Fruit fly (Drosophila melanogaster): ENCODE measurements around the gene LeuRS.

Gene LeuRS

DNA sequence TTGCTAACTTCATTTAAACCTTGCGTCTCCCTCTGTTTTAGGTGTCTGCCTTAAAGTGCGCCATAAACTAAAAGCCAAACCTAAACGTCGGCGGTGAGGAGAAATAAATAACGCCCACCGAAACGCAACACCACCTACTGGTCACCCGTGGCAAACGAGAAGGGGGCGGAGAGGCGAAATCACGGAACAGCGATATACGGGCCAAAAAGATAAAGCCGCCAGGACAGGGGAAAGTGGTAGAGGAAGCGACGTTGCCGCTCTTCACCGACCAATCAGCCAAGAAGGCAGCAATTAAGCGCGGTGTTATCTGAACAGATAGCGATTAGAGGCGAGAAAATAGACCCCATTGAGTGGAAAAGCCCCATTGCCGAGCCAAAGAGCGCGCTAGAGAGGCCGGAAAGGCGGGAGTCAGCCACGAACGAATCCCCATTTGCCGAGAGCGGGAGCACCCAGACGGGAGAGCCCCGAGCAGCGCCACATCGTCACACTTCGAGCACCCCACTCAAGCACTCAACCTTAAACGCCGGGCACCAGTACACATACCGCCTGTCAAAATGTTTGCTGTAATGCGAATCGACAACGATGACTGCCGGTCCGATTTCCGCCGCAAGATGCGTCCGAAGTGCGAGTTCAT, 30.7 kb upstream of the LeuRS start (continued):
- TF ChIP-seq exex (tag; optimal IDR thresholded peaks at IDR 0.05), result peak; percentile 49
- TF ChIP-seq CG18599 (GFP tag; optimal IDR thresholded peaks at IDR 0.05), result no peak
- TF ChIP-seq CG3281 (GFP tag; optimal IDR thresholded peaks at IDR 0.05), result no peak
- TF ChIP-seq Deaf1 (tag; optimal IDR thresholded peaks at IDR 0.05), result peak; percentile 45
- peak; percentile 58 for TF ChIP-seq sna (GFP tag; IDR thresholded peaks at IDR 0.05; ENCODE audit: partially characterized antibody)
- TF ChIP-seq Dbx (GFP tag; IDR thresholded peaks at IDR 0.05), result peak; percentile 41; the same call in 1 of the 3 replicates
- TF ChIP-seq CG10321 (GFP tag; IDR thresholded peaks at IDR 0.05), result peak; percentile 50
- peak; percentile 22; the same call in 1 of the 2 replicates for TF ChIP-seq CG9932 (GFP tag; IDR thresholded peaks at IDR 0.05)
- peak; percentile 100 for TF ChIP-seq CG3407 (GFP tag; optimal IDR thresholded peaks at IDR 0.05)
- peak; percentile 49; the same call in 1 of the 3 replicates for TF ChIP-seq HLH4C (GFP tag; IDR thresholded peaks at IDR 0.05; ENCODE audit: partially characterized antibody)
- TF ChIP-seq Nf-YB (GFP tag; optimal IDR thresholded peaks at IDR 0.05), result peak; percentile 95
- TF ChIP-seq Stat92E (GFP tag; optimal IDR thresholded peaks at IDR 0.05), result no peak
- peak; percentile 92 for TF ChIP-seq Nf-YC (tag; optimal IDR thresholded peaks at IDR 0.05)
- peak; percentile 60; the same call in 1 of the 3 replicates for TF ChIP-seq Doc3 (GFP tag; IDR thresholded peaks at IDR 0.05; ENCODE audit: partially characterized antibody)
- peak; percentile 87 for TF ChIP-seq crol (GFP tag; IDR thresholded peaks at IDR 0.05)
- no peak for TF ChIP-seq ken (GFP tag; IDR thresholded peaks at IDR 0.05)
- TF ChIP-seq zen2 (GFP tag; IDR thresholded peaks at IDR 0.05; ENCODE audit: partially characterized antibody), result peak; percentile 86
- TF ChIP-seq grn (GFP tag; optimal IDR thresholded peaks at IDR 0.05), result no peak
- peak; percentile 63; the same call in 1 of the 2 replicates for TF ChIP-seq Nf-YA (GFP tag; IDR thresholded peaks at IDR 0.05)
- 0 out of 2 replicates have a peak, but pooled peaks have one; percentile 28 for TF ChIP-seq sens-2 (GFP tag; IDR thresholded peaks at IDR 0.05)

DNA sequence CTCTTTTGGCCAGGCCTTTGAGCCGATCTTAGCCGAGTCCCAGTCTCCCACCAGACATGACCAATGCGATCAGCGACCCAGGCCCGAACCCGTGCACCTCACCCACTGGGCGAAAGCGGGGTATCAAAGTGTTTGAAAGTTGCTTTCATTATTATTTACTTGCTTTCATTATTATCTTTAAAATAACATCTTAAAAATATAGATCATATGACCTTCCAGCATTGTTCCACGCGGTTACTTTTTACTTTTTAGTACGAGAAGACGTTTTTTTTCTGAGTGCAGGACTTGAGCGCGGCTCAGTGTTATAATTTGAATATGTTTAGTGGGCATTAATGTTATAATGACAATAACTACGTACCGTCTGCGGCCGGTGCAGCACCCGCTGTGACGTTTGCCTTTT, 28.6 kb upstream of the LeuRS start:
- peak; percentile 7 for TF ChIP-seq fd96Cb (tag; optimal IDR thresholded peaks at IDR 0.05)
- 0 out of 2 replicates have a peak, but pooled peaks have one; percentile 6 for TF ChIP-seq CG17328 (GFP tag; IDR thresholded peaks at IDR 0.05)
- TF ChIP-seq CG2678 (tag; optimal IDR thresholded peaks at IDR 0.05), result no peak
- TF ChIP-seq CG14710 (tag; optimal IDR thresholded peaks at IDR 0.05), result peak; percentile 16
- peak; percentile 41 for TF ChIP-seq CG10979 (tag; optimal IDR thresholded peaks at IDR 0.05)
- TF ChIP-seq zfh1 (GFP tag; IDR thresholded peaks at IDR 0.05), result 0 out of 3 replicates have a peak, but pooled peaks have one; percentile 11
- peak; percentile 29 for TF ChIP-seq gem (tag; optimal IDR thresholded peaks at IDR 0.05)
- TF ChIP-seq sens (GFP tag), result peak; percentile 48
- peak; percentile 53 for TF ChIP-seq CG2712 (tag; optimal IDR thresholded peaks at IDR 0.05)
- TF ChIP-seq CG18262 (tag; optimal IDR thresholded peaks at IDR 0.05), result peak; percentile 40
- no peak for TF ChIP-seq bowl (GFP tag; IDR thresholded peaks at IDR 0.05)
- TF ChIP-seq CG31441 (GFP tag; IDR thresholded peaks at IDR 0.05), result 0 out of 2 replicates have a peak, but pooled peaks have one; percentile 26
- peak; percentile 28 for TF ChIP-seq Med (GFP tag)
- 0 out of 2 replicates have a peak, but pooled peaks have one; percentile 15 for TF ChIP-seq CG8765 (GFP tag; IDR thresholded peaks at IDR 0.05)
- peak; percentile 18 for TF ChIP-seq CG17829 (tag; optimal IDR thresholded peaks at IDR 0.05)
- TF ChIP-seq dmrt11E (tag; optimal IDR thresholded peaks at IDR 0.05), result peak; percentile 45
- TF ChIP-seq croc (GFP tag; conservative IDR thresholded peaks at IDR 0.05), result peak; percentile 30; the same call in 1 of the 3 replicates
- peak; percentile 4 for TF ChIP-seq CG8388 (GFP tag; optimal IDR thresholded peaks at IDR 0.05)
- no peak for TF ChIP-seq prd (optimal IDR thresholded peaks at IDR 0.05)
- peak; percentile 32; the same call in 1 of the 3 replicates for TF ChIP-seq prd (GFP tag; IDR thresholded peaks at IDR 0.05)
- peak; percentile 8 for TF ChIP-seq CG12391 (tag; optimal IDR thresholded peaks at IDR 0.05)
- peak; percentile 3 for TF ChIP-seq CG9727 (GFP tag; optimal IDR thresholded peaks at IDR 0.05)
- TF ChIP-seq lola (GFP tag; optimal IDR thresholded peaks at IDR 0.05), result peak in 1 of 3 experiments; percentile 28
- TF ChIP-seq CG42726 (GFP tag; IDR thresholded peaks at IDR 0.05; ENCODE audit: partially characterized antibody), result no peak
- TF ChIP-seq bsh (GFP tag; optimal IDR thresholded peaks at IDR 0.05), result peak in 1 of 2 experiments; percentile 14
- TF ChIP-seq zf30C (GFP tag; optimal IDR thresholded peaks at IDR 0.05), result peak; percentile 34
- no peak for TF ChIP-seq gsb-n (tag; optimal IDR thresholded peaks at IDR 0.05)
- TF ChIP-seq vvl (GFP tag; IDR thresholded peaks at IDR 0.05), result 0 out of 2 replicates have a peak, but pooled peaks have one; percentile 43
